Worm (Caenorhabditis elegans): Measurements from ENCODE around the gene nspg-7.2.

DNA sequence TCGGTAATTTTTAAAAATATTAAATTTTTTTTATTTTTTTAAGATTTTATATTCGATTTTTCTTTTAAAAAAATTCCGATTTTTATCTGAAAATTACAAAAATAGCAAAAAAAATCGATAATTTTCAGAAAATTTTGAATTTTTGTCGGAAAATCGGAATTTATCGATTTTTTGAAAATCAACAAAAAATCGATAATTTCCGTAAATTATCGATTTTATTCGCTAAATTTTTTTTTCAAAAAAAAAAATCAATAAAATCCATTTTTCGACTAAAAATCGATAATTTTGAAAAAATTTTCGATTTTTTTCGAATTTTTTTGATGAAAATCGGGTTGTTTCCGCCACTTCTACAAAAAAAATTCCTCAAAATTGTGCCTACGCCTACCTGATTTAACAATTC is 15.8 kb downstream of the nspg-7.2 start:
- TF ChIP-seq pax-1 (tag; optimal IDR thresholded peaks at IDR 0.05) (no peak), fax-1 (tag; optimal IDR thresholded peaks at IDR 0.05) (no peak), ama-1 (optimal IDR thresholded peaks at IDR 0.05) (no peak), K02D7.2 (tag; optimal IDR thresholded peaks at IDR 0.05) (no peak), unc-42 (tag; optimal IDR thresholded peaks at IDR 0.05) (no peak), pat-9 (tag; optimal IDR thresholded peaks at IDR 0.05) (no peak), nfya-1 (tag; optimal IDR thresholded peaks at IDR 0.05) (no peak)
